Worm (Caenorhabditis elegans) whole organism, early embryonic: ENCODE data around the gene pho-7.
A peak's percentile ranks its signal among the peaks of the same experiment; 100 is the strongest.

Experiments
- B0310.2 ChIP-seq: sonication (generic microtip); optimal IDR thresholded peaks from 2 replicates; lab custom pipeline; 2016; ENCODE audit warnings: mild to moderate bottlenecking, missing genetic modification characterization, missing compliant biosample characterization
- F13C5.2 ChIP-seq: sonication (generic microtip); optimal IDR thresholded peaks from 2 replicates; lab custom pipeline; 2017; ENCODE audit warnings: mild to moderate bottlenecking, missing genetic modification characterization, inconsistent platforms, missing compliant biosample characterization
- aly-1 ChIP-seq: sonication (generic microtip); optimal IDR thresholded peaks from 2 replicates; lab custom pipeline; 2016; ENCODE audit warnings: missing genetic modification characterization, missing compliant biosample characterization
- ama-1 ChIP-seq: fragments of 150-350 bp; optimal IDR thresholded peaks from 2 replicates; lab custom pipeline; 2014
- ceh-13 ChIP-seq: fragments of 200-800 bp; sonication (Bioruptor generic); optimal IDR thresholded peaks from 2 replicates; lab custom pipeline; 2018; ENCODE audit warnings: mild to moderate bottlenecking, missing genetic modification characterization, missing compliant biosample characterization
- ceh-36 ChIP-seq: sonication (generic microtip); optimal IDR thresholded peaks from 2 replicates; lab custom pipeline; 2016; ENCODE audit warnings: missing genetic modification characterization, inconsistent platforms, missing compliant biosample characterization
- ets-7 ChIP-seq: sonication (generic microtip); optimal IDR thresholded peaks from 2 replicates; lab custom pipeline; 2016; ENCODE audit warnings: missing genotype, missing genetic modification characterization, missing compliant biosample characterization
- flt-1 ChIP-seq: fragments of 200-800 bp; sonication (Bioruptor generic); IDR thresholded peaks from 2 replicates; pipeline ENCODE4 v1.3.6; 2022; ENCODE audit warnings: missing genetic modification characterization, missing compliant biosample characterization
- hmbx-1 ChIP-seq: sonication (generic microtip); optimal IDR thresholded peaks from 2 replicates; lab custom pipeline; 2016; ENCODE audit warnings: mild to moderate bottlenecking, missing genetic modification characterization, missing compliant biosample characterization
- hmg-4 ChIP-seq: fragments of 200-800 bp; sonication (Bioruptor generic); optimal IDR thresholded peaks from 2 replicates; lab custom pipeline; 2018; ENCODE audit warnings: mild to moderate bottlenecking, missing genetic modification characterization, missing compliant biosample characterization
- hnd-1 ChIP-seq: sonication (generic microtip); optimal IDR thresholded peaks from 2 replicates; lab custom pipeline; 2016; ENCODE audit warnings: missing genetic modification characterization, missing compliant biosample characterization
- pes-1 ChIP-seq: fragments of 200-800 bp; sonication (Bioruptor generic); IDR thresholded peaks from 2 replicates; pipeline ENCODE4 v1.3.6; 2022; ENCODE audit warnings: missing genetic modification reagents, missing genetic modification characterization, missing compliant biosample characterization
- scrt-1 ChIP-seq: fragments of 200-800 bp; sonication (Bioruptor generic); IDR thresholded peaks from 2 replicates; pipeline ENCODE4 v1.3.6; 2022; ENCODE audit warnings: missing genetic modification characterization, missing compliant biosample characterization
- sea-1 ChIP-seq: fragments of 200-800 bp; sonication (Bioruptor generic); conservative IDR thresholded peaks from 2 replicates; pipeline ENCODE4 v1.3.6; 2022; ENCODE audit warnings: missing genetic modification characterization, missing compliant biosample characterization
- tbx-11 ChIP-seq: fragments of 200-800 bp; sonication (Bioruptor generic); IDR thresholded peaks from 2 replicates; pipeline ENCODE4 v1.3.6; 2022; ENCODE audit warnings: missing genetic modification characterization, missing compliant biosample characterization
- tbx-37 ChIP-seq: fragments of 200-800 bp; sonication (Bioruptor generic); conservative IDR thresholded peaks from 2 replicates; pipeline ENCODE4 v1.3.6; 2022; ENCODE audit warnings: missing genetic modification reagents, missing genetic modification characterization, missing compliant biosample characterization
- tra-4 ChIP-seq: sonication (generic microtip); optimal IDR thresholded peaks from 2 replicates; lab custom pipeline; 2017; ENCODE audit warnings: missing genetic modification characterization, missing compliant biosample characterization

The pho-7 gene

ce11 chrX:10971118-10971517, 30.0 kb upstream of the pho-7 start:
- TF ChIP-seq flt-1 (GFP tag; lab: Robert Waterston, UW) (no peak), tbx-11 (GFP tag; lab: Robert Waterston, UW) (no peak), pes-1 (GFP tag; lab: Robert Waterston, UW) (no peak), hmg-4 (GFP tag; lab: Kevin White, UChicago) (no peak), F13C5.2 (no peak), scrt-1 (GFP tag; lab: Robert Waterston, UW) (no peak), B0310.2 (tag; lab: Kevin White, UChicago) (no peak), ceh-36 (tag; lab: Kevin White, UChicago) (no peak), ets-7 (tag; lab: Kevin White, UChicago) (no peak), tra-4 (tag; lab: Kevin White, UChicago) (no peak), aly-1 (tag; lab: Kevin White, UChicago) (no peak), sea-1 (GFP tag; lab: Robert Waterston, UW) (no peak), hmbx-1 (tag; lab: Kevin White, UChicago) (no peak), hnd-1 (no peak), ama-1 (lab: Kevin White, UChicago) (no peak), ceh-13 (GFP tag; lab: Kevin White, UChicago) (no peak), tbx-37 (GFP tag; lab: Robert Waterston, UW) (no peak)

ce11 chrX:10970629-10971028, 29.5 kb upstream of the pho-7 start, which contains the start of gene K09C8.8:
K09C8.8 (plus strand) TSS chrX:10970929.
- TF ChIP-seq hnd-1 (no peak), tra-4 (tag; lab: Kevin White, UChicago) (no peak), F13C5.2 (no peak), ama-1 (lab: Kevin White, UChicago) (no peak), flt-1 (GFP tag; lab: Robert Waterston, UW) (no peak), hmbx-1 (tag; lab: Kevin White, UChicago) (no peak), ets-7 (tag; lab: Kevin White, UChicago) (no peak), sea-1 (GFP tag; lab: Robert Waterston, UW) (no peak), tbx-11 (GFP tag; lab: Robert Waterston, UW) (no peak), B0310.2 (tag; lab: Kevin White, UChicago) (no peak), scrt-1 (GFP tag; lab: Robert Waterston, UW) (no peak), ceh-13 (GFP tag; lab: Kevin White, UChicago) (no peak)

DNA sequence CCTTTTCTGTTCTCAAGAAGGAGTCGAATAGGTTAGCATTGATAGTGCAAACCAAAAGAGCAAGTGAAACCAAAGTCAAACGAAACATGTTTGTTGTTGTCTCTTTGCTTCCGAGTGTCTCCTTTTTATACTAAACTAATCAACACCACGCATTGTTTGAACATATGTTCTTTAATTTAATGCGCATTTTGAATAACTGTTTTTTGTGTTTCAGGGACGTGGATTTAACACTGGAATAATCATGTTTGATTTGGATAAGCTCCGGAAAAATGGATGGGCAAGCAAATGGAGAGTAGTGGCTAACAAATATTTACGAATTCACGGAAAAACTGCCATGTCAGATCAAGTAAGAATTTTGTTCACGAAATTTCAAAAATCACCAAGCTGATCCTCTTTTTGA, 26.5 kb upstream of the pho-7 start, which contains the start of gene K09C8.9:
Gene K09C8.9 (minus strand): TSS at position 101 of the 400 bp plus-strand sequence.
- TF ChIP-seq hmg-4 (GFP tag; lab: Kevin White, UChicago) (no peak), ceh-13 (GFP tag; lab: Kevin White, UChicago) (no peak), hmbx-1 (tag; lab: Kevin White, UChicago) (no peak), tra-4 (tag; lab: Kevin White, UChicago) (no peak), ceh-36 (tag; lab: Kevin White, UChicago) (no peak), pes-1 (GFP tag; lab: Robert Waterston, UW) (no peak)

ce11 chrX:10966251-10966650, 25.1 kb upstream of the pho-7 start, which contains the start of gene lge-1:
lge-1 (plus strand) TSS chrX:10966551.
- TF ChIP-seq tbx-37 (GFP tag; lab: Robert Waterston, UW) (no peak), sea-1 (GFP tag; lab: Robert Waterston, UW) (no peak), tra-4 (tag; lab: Kevin White, UChicago) (no peak), tbx-11 (GFP tag; lab: Robert Waterston, UW) (no peak), F13C5.2 (no peak), hmbx-1 (tag; lab: Kevin White, UChicago) (no peak), hmg-4 (GFP tag; lab: Kevin White, UChicago) (no peak), ceh-13 (GFP tag; lab: Kevin White, UChicago) (no peak), ceh-36 (tag; lab: Kevin White, UChicago) (no peak), scrt-1 (GFP tag; lab: Robert Waterston, UW) (no peak), pes-1 (GFP tag; lab: Robert Waterston, UW) (no peak), flt-1 (GFP tag; lab: Robert Waterston, UW) (no peak), hnd-1 (no peak), aly-1 (tag; lab: Kevin White, UChicago) (no peak), ets-7 (tag; lab: Kevin White, UChicago) (no peak), B0310.2 (tag; lab: Kevin White, UChicago) (no peak), ama-1 (lab: Kevin White, UChicago) (no peak)

DNA sequence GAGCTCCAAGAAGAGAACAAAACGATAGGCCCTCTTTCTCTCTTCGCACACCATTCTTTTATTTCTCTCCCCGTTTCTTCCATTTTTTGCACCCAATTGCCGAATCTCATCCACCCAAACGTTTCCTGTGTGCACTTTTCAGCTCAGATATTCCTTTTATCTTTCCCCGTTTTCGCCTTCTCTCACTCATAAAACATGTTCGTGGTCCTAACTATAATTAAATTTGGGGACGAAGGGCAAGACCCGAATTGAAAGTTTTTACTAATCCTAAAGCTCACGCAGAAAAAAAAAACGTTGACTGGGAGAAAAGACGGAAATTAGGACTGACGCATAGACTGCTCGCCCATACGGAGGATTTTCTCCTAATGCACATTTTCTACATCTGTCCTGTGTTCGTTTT, 24.4 kb upstream of the pho-7 start:
- TF ChIP-seq aly-1 (tag; lab: Kevin White, UChicago) = no peak
- no peak for TF ChIP-seq scrt-1 (GFP tag; lab: Robert Waterston, UW)
- no peak for TF ChIP-seq ama-1 (lab: Kevin White, UChicago)
- no peak for TF ChIP-seq flt-1 (GFP tag; lab: Robert Waterston, UW)
- TF ChIP-seq tra-4 (tag; lab: Kevin White, UChicago) = no peak
- no peak for TF ChIP-seq tbx-11 (GFP tag; lab: Robert Waterston, UW)
- TF ChIP-seq ceh-13 (GFP tag; lab: Kevin White, UChicago) = no peak
- no peak for TF ChIP-seq ceh-36 (tag; lab: Kevin White, UChicago)
- no peak for TF ChIP-seq B0310.2 (tag; lab: Kevin White, UChicago)
- no peak for TF ChIP-seq hmg-4 (GFP tag; lab: Kevin White, UChicago)
- TF ChIP-seq ets-7 (tag; lab: Kevin White, UChicago) = no peak
- no peak for TF ChIP-seq pes-1 (GFP tag; lab: Robert Waterston, UW)
- TF ChIP-seq hmbx-1 (tag; lab: Kevin White, UChicago) = no peak
- no peak for TF ChIP-seq F13C5.2
- TF ChIP-seq tbx-37 (GFP tag; lab: Robert Waterston, UW) = no peak
- no peak for TF ChIP-seq hnd-1
- TF ChIP-seq sea-1 (GFP tag; lab: Robert Waterston, UW) = no peak

DNA sequence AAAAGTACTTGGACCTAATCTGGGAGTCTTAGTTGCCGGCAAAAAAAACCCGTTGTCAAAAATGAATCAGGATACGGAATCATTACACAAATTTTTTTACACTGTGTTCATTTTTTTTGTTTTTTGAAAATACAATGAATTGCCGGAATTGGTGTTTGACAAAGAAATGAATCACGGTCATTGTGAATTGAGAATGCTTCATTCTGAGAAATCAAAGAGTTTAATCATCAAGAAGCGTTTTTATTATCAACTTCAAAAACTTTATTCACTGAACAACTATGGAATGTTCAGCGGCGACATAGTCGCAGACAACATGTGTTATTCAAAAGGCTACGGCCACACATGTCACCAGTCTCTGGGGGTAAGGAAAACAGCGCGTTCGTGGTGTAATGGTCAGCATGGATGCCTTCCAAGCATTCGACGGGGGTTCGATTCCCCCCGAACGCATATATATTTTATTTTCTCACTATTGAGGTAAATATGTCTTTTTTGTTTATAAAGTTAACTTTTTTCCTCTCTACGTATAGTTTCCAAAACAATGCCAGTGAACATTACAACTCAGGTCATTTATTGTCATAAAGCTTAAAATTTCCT, 22.4 kb upstream of the pho-7 start, which contains the start of gene nas-10:
Gene nas-10 (minus strand): TSS at position 51 of the 594 bp plus-strand sequence.
- TF ChIP-seq ets-7 (tag; lab: Kevin White, UChicago) = peak; percentile 79
- peak; percentile 79 for TF ChIP-seq ceh-13 (GFP tag; lab: Kevin White, UChicago)
- peak; percentile 91 for TF ChIP-seq scrt-1 (GFP tag; lab: Robert Waterston, UW)
- TF ChIP-seq hmbx-1 (tag; lab: Kevin White, UChicago) = peak; percentile 45
- TF ChIP-seq sea-1 (GFP tag; lab: Robert Waterston, UW) = peak; percentile 87
- TF ChIP-seq hnd-1 = peak; percentile 71
- no peak for TF ChIP-seq ama-1 (lab: Kevin White, UChicago)
- TF ChIP-seq aly-1 (tag; lab: Kevin White, UChicago) = peak; percentile 78
- no peak for TF ChIP-seq pes-1 (GFP tag; lab: Robert Waterston, UW)
- peak; percentile 89 for TF ChIP-seq F13C5.2
- TF ChIP-seq flt-1 (GFP tag; lab: Robert Waterston, UW) = peak; percentile 89; the same call in 1 of the 2 replicates
- peak; percentile 92 for TF ChIP-seq tbx-37 (GFP tag; lab: Robert Waterston, UW)
- peak; percentile 88 for TF ChIP-seq hmg-4 (GFP tag; lab: Kevin White, UChicago)
- TF ChIP-seq ceh-36 (tag; lab: Kevin White, UChicago) = peak; percentile 81
- peak; percentile 87 for TF ChIP-seq tbx-11 (GFP tag; lab: Robert Waterston, UW)
- TF ChIP-seq B0310.2 (tag; lab: Kevin White, UChicago) = peak; percentile 76
- peak; percentile 16 for TF ChIP-seq tra-4 (tag; lab: Kevin White, UChicago)
